Worm (Caenorhabditis elegans): ENCODE measurements around the gene snet-1.

ce11 chrX:3680544-3681214, 11.9 kb upstream of the snet-1 start, which contains the start of gene tsp-17:
- no peak for TF ChIP-seq T22C8.4 (GFP tag; IDR thresholded peaks at IDR 0.05)
- no peak for TF ChIP-seq ztf-23 (GFP tag; IDR thresholded peaks at IDR 0.05)
- no peak for TF ChIP-seq flt-1 (GFP tag; IDR thresholded peaks at IDR 0.05)
- TF ChIP-seq cog-1 (tag; optimal IDR thresholded peaks at IDR 0.05) = no peak
- TF ChIP-seq tab-1 (GFP tag; IDR thresholded peaks at IDR 0.05) = no peak
- TF ChIP-seq klf-2 (GFP tag; conservative IDR thresholded peaks at IDR 0.05) = no peak
- TF ChIP-seq ref-1 (GFP tag; conservative IDR thresholded peaks at IDR 0.05) = no peak
- no peak for TF ChIP-seq ztf-29 (GFP tag; IDR thresholded peaks at IDR 0.05)
- TF ChIP-seq med-1 (GFP tag; optimal IDR thresholded peaks at IDR 0.05; ENCODE audit: insufficient read depth) = no peak

Measured in whole organism, midembryonic.